Fruit fly (Drosophila melanogaster) Kc167 (cell line): Measurements from ENCODE around the gene CG8135.

Experiments
- h ChIP-seq: fragments of >200 bp; optimal IDR thresholded peaks from 3 replicates; lab custom pipeline; 2018; ENCODE audit warnings: missing external identifiers
- insv ChIP-seq: fragments of >200 bp; optimal IDR thresholded peaks from 3 replicates; lab custom pipeline; 2018; ENCODE audit warnings: missing external identifiers
- psq ChIP-seq: fragments of >200 bp; optimal IDR thresholded peaks from 2 replicates; lab custom pipeline; 2017; ENCODE audit warnings: missing external identifiers

dm6 chr3R:9388972-9389371 lies 15.2 kb upstream of the CG8135 start:
- TF ChIP-seq h (lab: Kevin White, UChicago) (no peak), insv (lab: Kevin White, UChicago) (no peak), psq (lab: Kevin White, UChicago) (no peak)
